Worm (Caenorhabditis elegans) whole organism, L4/young adult: ENCODE data around the gene srg-30.

Source experiments
- W03F9.2 ChIP-seq: fragments of 150-350 bp; optimal IDR thresholded peaks from 2 replicates; lab custom pipeline; 2014; ENCODE audit warnings: missing biosample characterization, missing genetic modification characterization
- dao-5 ChIP-seq: sonication (generic microtip); optimal IDR thresholded peaks from 2 replicates; lab custom pipeline; 2016; ENCODE audit warnings: missing genotype, missing genetic modification characterization, moderate library complexity, missing compliant biosample characterization
- him-1 ChIP-seq: sonication (generic microtip); optimal IDR thresholded peaks from 2 replicates; lab custom pipeline; 2016; ENCODE audit warnings: missing genotype, missing genetic modification reagents, missing genetic modification characterization, missing compliant biosample characterization

ce11 chrV:6710462-6710861, 7.7 kb downstream of the srg-30 start, which contains the start of gene sna-1:
- no peak for TF ChIP-seq dao-5 (tag; lab: Kevin White, UChicago)
- TF ChIP-seq him-1 (tag; lab: Kevin White, UChicago) = no peak
- no peak for TF ChIP-seq W03F9.2 (tag; lab: Kevin White, UChicago)
